Worm (Caenorhabditis elegans) whole organism, late embryonic: ENCODE data around the gene T24C4.3.
A peak's percentile ranks its signal among the peaks of the same experiment; 100 is the strongest.

Experiments
- C08G9.2 ChIP-seq: sonication (generic microtip); optimal IDR thresholded peaks from 2 replicates; lab custom pipeline; 2016; ENCODE audit warnings: mild to moderate bottlenecking, missing genetic modification characterization, moderate library complexity, missing compliant biosample characterization
- K02D7.2 ChIP-seq: sonication (generic microtip); optimal IDR thresholded peaks from 2 replicates; lab custom pipeline; 2017; ENCODE audit warnings: mild to moderate bottlenecking, missing genetic modification characterization, missing compliant biosample characterization
- K09A11.1 ChIP-seq: sonication (generic microtip); optimal IDR thresholded peaks from 2 replicates; lab custom pipeline; 2017; ENCODE audit warnings: antibody characterized with exemption, mild to moderate bottlenecking, missing genetic modification characterization, missing compliant biosample characterization; ENCODE audit not compliant: insufficient read depth
- ama-1 ChIP-seq: fragments of 150-350 bp; optimal IDR thresholded peaks from 2 replicates; lab custom pipeline; 2014
- ceh-18 ChIP-seq: sonication (generic microtip); optimal IDR thresholded peaks from 2 replicates; lab custom pipeline; 2016; ENCODE audit warnings: missing genetic modification characterization, missing compliant biosample characterization
- ceh-19 ChIP-seq: fragments of 200-800 bp; sonication (Bioruptor generic); optimal IDR thresholded peaks from 2 replicates; lab custom pipeline; 2018; ENCODE audit warnings: mild to moderate bottlenecking, missing genetic modification characterization, missing compliant biosample characterization
- ceh-22 ChIP-seq: sonication (generic microtip); optimal IDR thresholded peaks from 2 replicates; lab custom pipeline; 2017; ENCODE audit warnings: missing biosample characterization, missing genetic modification characterization
- ceh-34 ChIP-seq: sonication (generic microtip); optimal IDR thresholded peaks from 2 replicates; lab custom pipeline; 2016; ENCODE audit warnings: mild to moderate bottlenecking, missing genetic modification characterization, missing compliant biosample characterization
- ceh-45 ChIP-seq: fragments of 200-800 bp; sonication (Bioruptor generic); IDR thresholded peaks from 2 replicates; pipeline ENCODE4 v1.3.6; 2022; ENCODE audit warnings: missing genetic modification reagents, missing genetic modification characterization, missing compliant biosample characterization
- ceh-48 ChIP-seq: sonication (generic microtip); optimal IDR thresholded peaks from 2 replicates; lab custom pipeline; 2016; ENCODE audit warnings: missing genetic modification characterization, inconsistent platforms, missing compliant biosample characterization
- ceh-6 ChIP-seq: fragments of 200-800 bp; sonication (Bioruptor generic); optimal IDR thresholded peaks from 2 replicates; lab custom pipeline; 2018; ENCODE audit warnings: mild to moderate bottlenecking, missing genetic modification characterization, missing compliant biosample characterization
- ceh-9 ChIP-seq: sonication (generic microtip); optimal IDR thresholded peaks from 2 replicates; lab custom pipeline; 2016; ENCODE audit warnings: mild to moderate bottlenecking, missing genetic modification characterization, inconsistent platforms, missing compliant biosample characterization
- che-1 ChIP-seq: sonication (generic microtip); optimal IDR thresholded peaks from 2 replicates; lab custom pipeline; 2016; ENCODE audit warnings: mild to moderate bottlenecking, missing genetic modification characterization, missing compliant biosample characterization
- dve-1 ChIP-seq: sonication (generic microtip); optimal IDR thresholded peaks from 2 replicates; lab custom pipeline; 2017; ENCODE audit warnings: antibody characterized with exemption, mild to moderate bottlenecking, missing genetic modification characterization, missing compliant biosample characterization
- elt-2 ChIP-seq: sonication (generic microtip); optimal IDR thresholded peaks from 2 replicates; lab custom pipeline; 2016; ENCODE audit warnings: missing genetic modification reagents, missing genetic modification characterization, missing compliant biosample characterization
- elt-4 ChIP-seq: sonication (generic microtip); optimal IDR thresholded peaks from 2 replicates; lab custom pipeline; 2016; ENCODE audit warnings: missing genetic modification characterization, missing compliant biosample characterization
- ets-4 ChIP-seq: sonication (generic microtip); optimal IDR thresholded peaks from 2 replicates; lab custom pipeline; 2016; ENCODE audit warnings: missing genetic modification characterization, missing compliant biosample characterization
- eyg-1 ChIP-seq: sonication (generic microtip); optimal IDR thresholded peaks from 2 replicates; lab custom pipeline; 2016; ENCODE audit warnings: missing genotype, missing genetic modification characterization, missing compliant biosample characterization
- fkh-10 ChIP-seq: fragments of 150-350 bp; optimal IDR thresholded peaks from 2 replicates; lab custom pipeline; 2014; ENCODE audit warnings: missing biosample characterization, missing genetic modification reagents, missing genetic modification characterization
- fkh-6 ChIP-seq: sonication (generic microtip); optimal IDR thresholded peaks from 2 replicates; lab custom pipeline; 2016; ENCODE audit warnings: missing genetic modification characterization, missing compliant biosample characterization
- hlh-13 ChIP-seq: fragments of 200-800 bp; sonication (Bioruptor generic); optimal IDR thresholded peaks from 2 replicates; lab custom pipeline; 2018; ENCODE audit warnings: mild to moderate bottlenecking, missing genetic modification characterization, missing compliant biosample characterization
- hlh-15 ChIP-seq: sonication (generic microtip); optimal IDR thresholded peaks from 2 replicates; lab custom pipeline; 2016; ENCODE audit warnings: missing genetic modification characterization, missing compliant biosample characterization
- hlh-30 ChIP-seq: sonication (generic microtip); optimal IDR thresholded peaks from 2 replicates; lab custom pipeline; 2017; ENCODE audit warnings: antibody characterized with exemption, missing genetic modification characterization, missing compliant biosample characterization; ENCODE audit not compliant: insufficient read depth
- hlh-6 ChIP-seq: sonication (generic microtip); optimal IDR thresholded peaks from 2 replicates; lab custom pipeline; 2016; ENCODE audit warnings: missing genotype, missing genetic modification characterization, missing compliant biosample characterization
- hlh-8 ChIP-seq: sonication (generic microtip); optimal IDR thresholded peaks from 2 replicates; lab custom pipeline; 2016; ENCODE audit warnings: missing genotype, missing genetic modification characterization, missing compliant biosample characterization
- lim-6 ChIP-seq: sonication (generic microtip); optimal IDR thresholded peaks from 2 replicates; lab custom pipeline; 2016; ENCODE audit warnings: missing genetic modification characterization, missing compliant biosample characterization
- lin-11 ChIP-seq: fragments of 200-800 bp; sonication (Bioruptor generic); optimal IDR thresholded peaks from 2 replicates; lab custom pipeline; 2018; ENCODE audit warnings: mild to moderate bottlenecking, missing genetic modification characterization, missing compliant biosample characterization
- madf-2 ChIP-seq: sonication (generic microtip); optimal IDR thresholded peaks from 2 replicates; lab custom pipeline; 2017; ENCODE audit warnings: missing genetic modification characterization, missing compliant biosample characterization
- mec-3 ChIP-seq: sonication (generic microtip); optimal IDR thresholded peaks from 2 replicates; lab custom pipeline; 2016; ENCODE audit warnings: borderline replicate concordance, missing genetic modification characterization, missing compliant biosample characterization
- nfya-1 ChIP-seq: sonication (generic microtip); optimal IDR thresholded peaks from 2 replicates; lab custom pipeline; 2017; ENCODE audit warnings: missing genetic modification characterization, mild to moderate bottlenecking, missing compliant biosample characterization, antibody characterized with exemption, moderate library complexity
- nhr-11 ChIP-seq: fragments of 150-350 bp; optimal IDR thresholded peaks from 2 replicates; lab custom pipeline; 2014; ENCODE audit warnings: missing biosample characterization, missing genetic modification characterization
- nhr-232 ChIP-seq: sonication (generic microtip); optimal IDR thresholded peaks from 2 replicates; lab custom pipeline; 2016; ENCODE audit warnings: missing genetic modification characterization, missing compliant biosample characterization
- npax-4 ChIP-seq: sonication (generic microtip); optimal IDR thresholded peaks from 2 replicates; lab custom pipeline; 2016; ENCODE audit warnings: missing genetic modification characterization, missing compliant biosample characterization
- odd-2 ChIP-seq: sonication (generic microtip); optimal IDR thresholded peaks from 2 replicates; lab custom pipeline; 2017; ENCODE audit warnings: antibody characterized with exemption, mild to moderate bottlenecking, missing genetic modification characterization, missing compliant biosample characterization
- pha-2 ChIP-seq: sonication (generic microtip); optimal IDR thresholded peaks from 2 replicates; lab custom pipeline; 2017; ENCODE audit warnings: mild to moderate bottlenecking, missing genetic modification characterization, missing compliant biosample characterization
- pha-4 ChIP-seq: fragments of 150-350 bp; optimal IDR thresholded peaks from 2 replicates; lab custom pipeline; 2018; ENCODE audit warnings: missing biosample characterization, missing genetic modification reagents, missing genetic modification characterization
- pqm-1 ChIP-seq: sonication (generic microtip); optimal IDR thresholded peaks from 2 replicates; lab custom pipeline; 2016; ENCODE audit warnings: missing genetic modification characterization, missing compliant biosample characterization
- sox-2 ChIP-seq: fragments of 200-800 bp; sonication (Bioruptor generic); IDR thresholded peaks from 2 replicates; pipeline ENCODE4 v1.3.6; 2022; ENCODE audit warnings: missing genetic modification reagents, missing genetic modification characterization, missing compliant biosample characterization
- sox-4 ChIP-seq: sonication (generic microtip); optimal IDR thresholded peaks from 2 replicates; lab custom pipeline; 2017; ENCODE audit warnings: mild to moderate bottlenecking, missing genetic modification characterization, inconsistent platforms, missing compliant biosample characterization
- tbx-2 ChIP-seq: sonication (generic microtip); optimal IDR thresholded peaks from 2 replicates; lab custom pipeline; 2016; ENCODE audit warnings: missing genetic modification characterization, missing compliant biosample characterization
- tbx-7 ChIP-seq: sonication (generic microtip); optimal IDR thresholded peaks from 2 replicates; lab custom pipeline; 2016; ENCODE audit warnings: missing genotype, missing genetic modification characterization, missing compliant biosample characterization
- ttx-3 ChIP-seq: sonication (generic microtip); optimal IDR thresholded peaks from 2 replicates; lab custom pipeline; 2016; ENCODE audit warnings: missing genetic modification reagents, missing genetic modification characterization, missing compliant biosample characterization
- unc-3 ChIP-seq, 2 experiments: fragments of 200-800 bp in 1 of 2; sonication (Bioruptor generic) in 1 of 2; sonication (generic microtip) in 1 of 2; conservative IDR thresholded peaks in 1 of 2; optimal IDR thresholded peaks in 1 of 2; 2 replicates each; pipeline versions ENCODE4 v1.3.6 to Lab custom; 2016 to 2022; ENCODE audit warnings: missing compliant biosample characterization in 2 of 2, missing genetic modification characterization in 2 of 2, missing genetic modification reagents in 1 of 2
- unc-42 ChIP-seq: sonication (generic microtip); optimal IDR thresholded peaks from 2 replicates; lab custom pipeline; 2016; ENCODE audit warnings: missing genotype, missing genetic modification characterization, missing compliant biosample characterization
- unc-55 ChIP-seq: sonication (generic microtip); optimal IDR thresholded peaks from 2 replicates; lab custom pipeline; 2017; ENCODE audit warnings: missing biosample characterization, missing genetic modification reagents, missing genetic modification characterization
- zip-5 ChIP-seq: sonication (generic microtip); optimal IDR thresholded peaks from 2 replicates; lab custom pipeline; 2016; ENCODE audit warnings: missing genetic modification characterization, missing compliant biosample characterization
- ztf-16 ChIP-seq: sonication (generic microtip); optimal IDR thresholded peaks from 2 replicates; lab custom pipeline; 2017; ENCODE audit warnings: missing genetic modification characterization, missing compliant biosample characterization

T24C4.3 gene

ce11 chrIII:887874-888299 lies 15.6 kb upstream of the T24C4.3 start (continued):
- TF ChIP-seq nfya-1 (tag; lab: Kevin White, UChicago): peak; percentile 71
- no peak for TF ChIP-seq hlh-15 (tag; lab: Kevin White, UChicago)
- no peak for TF ChIP-seq C08G9.2 (tag; lab: Kevin White, UChicago)
- TF ChIP-seq pha-2 (tag; lab: Kevin White, UChicago): no peak
- no peak for TF ChIP-seq zip-5 (tag; lab: Kevin White, UChicago)
- TF ChIP-seq nhr-11: no peak
- TF ChIP-seq nhr-232 (tag; lab: Kevin White, UChicago): no peak
- TF ChIP-seq pha-4 (tag; lab: Kevin White, UChicago): no peak
- TF ChIP-seq unc-42 (tag; lab: Kevin White, UChicago): peak; percentile 73
- TF ChIP-seq lim-6: no peak
- no peak; the same call in 1 of the 2 replicates for TF ChIP-seq unc-3 (GFP tag; conservative IDR thresholded peaks at IDR 0.05; lab: Robert Waterston, UW)
- peak; percentile 45 for TF ChIP-seq unc-3 (tag; optimal IDR thresholded peaks at IDR 0.05; lab: Kevin White, UChicago)
- no peak for TF ChIP-seq hlh-13 (GFP tag; lab: Kevin White, UChicago)
- TF ChIP-seq unc-55 (GFP tag; lab: Kevin White, UChicago): peak; percentile 55
- peak; percentile 40 for TF ChIP-seq ceh-34 (tag; lab: Kevin White, UChicago)
- TF ChIP-seq ama-1: no peak
- TF ChIP-seq K02D7.2 (tag; lab: Kevin White, UChicago): no peak
- no peak for TF ChIP-seq hlh-8 (tag; lab: Kevin White, UChicago)
- TF ChIP-seq fkh-10 (GFP tag; lab: Kevin White, UChicago): peak; percentile 44
- no peak for TF ChIP-seq ztf-16 (tag; lab: Kevin White, UChicago)
- TF ChIP-seq tbx-7 (tag; lab: Kevin White, UChicago): no peak
- TF ChIP-seq mec-3 (tag; lab: Kevin White, UChicago): no peak
- 0 out of 2 replicates have a peak, but pooled peaks have one; percentile 19 for TF ChIP-seq ceh-45 (GFP tag; lab: Robert Waterston, UW)
- TF ChIP-seq npax-4 (tag; lab: Kevin White, UChicago): no peak
- TF ChIP-seq ttx-3: no peak
- TF ChIP-seq K09A11.1 (tag; lab: Kevin White, UChicago): peak; percentile 46
- peak; percentile 73 for TF ChIP-seq hlh-30 (tag; lab: Kevin White, UChicago)
- no peak for TF ChIP-seq fkh-6
- TF ChIP-seq pqm-1 (tag; lab: Kevin White, UChicago): no peak
- peak; percentile 68 for TF ChIP-seq ceh-19
- no peak for TF ChIP-seq ceh-6 (GFP tag; lab: Kevin White, UChicago)
- TF ChIP-seq elt-4 (tag; lab: Kevin White, UChicago): no peak
- TF ChIP-seq ets-4: no peak
- TF ChIP-seq ceh-18 (tag; lab: Kevin White, UChicago): peak; percentile 42
- TF ChIP-seq ceh-9 (tag; lab: Kevin White, UChicago): no peak
- TF ChIP-seq sox-4 (tag; lab: Kevin White, UChicago): no peak
- peak; percentile 13 for TF ChIP-seq madf-2 (tag; lab: Kevin White, UChicago)
- no peak for TF ChIP-seq lin-11 (tag; lab: Kevin White, UChicago)
- TF ChIP-seq hlh-6 (tag; lab: Kevin White, UChicago): no peak
- no peak for TF ChIP-seq odd-2
- no peak for TF ChIP-seq che-1 (tag; lab: Kevin White, UChicago)
- TF ChIP-seq ceh-22 (tag; lab: Kevin White, UChicago): no peak
- TF ChIP-seq dve-1 (tag; lab: Kevin White, UChicago): peak; percentile 55
- no peak for TF ChIP-seq sox-2 (GFP tag; lab: Robert Waterston, UW)
- peak; percentile 52 for TF ChIP-seq elt-2
- TF ChIP-seq eyg-1: peak; percentile 53
- peak; percentile 99 for TF ChIP-seq ceh-48
- peak; percentile 76 for TF ChIP-seq tbx-2 (tag; lab: Kevin White, UChicago)
- TF ChIP-seq, all 69 proteins: peak for 26
